Fruit fly (Drosophila melanogaster): Measurements from ENCODE around the gene mtDNA-helicase.

Gene mtDNA-helicase

DNA sequence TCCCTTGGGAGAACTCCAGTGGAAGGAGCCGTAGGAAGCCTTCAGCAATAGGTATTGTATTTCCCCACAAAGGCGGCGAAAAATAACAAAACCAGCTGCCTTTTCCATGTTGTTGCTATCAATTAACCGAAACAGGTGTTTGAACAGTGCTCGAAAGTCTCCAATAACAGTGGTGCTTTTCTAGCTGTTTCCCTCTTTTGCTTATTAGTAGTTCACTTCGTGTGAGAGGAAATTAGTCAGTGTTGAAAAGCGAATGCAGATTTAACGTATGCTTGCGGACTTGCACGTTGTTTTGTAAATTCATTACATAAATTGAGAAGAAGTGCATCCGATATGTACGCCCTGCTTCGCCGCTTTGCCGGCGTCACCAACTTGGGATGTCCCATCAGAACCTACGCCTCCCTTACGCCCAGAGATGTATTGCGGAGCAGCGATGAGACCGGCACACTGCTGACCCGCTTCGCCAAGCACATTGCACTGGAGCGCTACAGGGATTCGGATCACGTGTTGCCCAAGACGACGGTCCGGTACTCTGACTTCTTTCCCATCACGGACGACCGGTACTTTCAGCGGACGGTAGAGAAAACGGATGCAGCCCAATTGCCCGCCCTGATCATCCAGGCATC, 45.5 kb upstream of the mtDNA-helicase start, which contains the start of the genes Datp and CG4619 (continued):
- peak; percentile 12 for TF ChIP-seq CG10654 (GFP tag; optimal IDR thresholded peaks at IDR 0.05)
- no peak for TF ChIP-seq luna (GFP tag; optimal IDR thresholded peaks at IDR 0.05)
- no peak for TF ChIP-seq abd-A (tag; optimal IDR thresholded peaks at IDR 0.05)
- TF ChIP-seq Doc2 (GFP tag; IDR thresholded peaks at IDR 0.05) = no peak
- TF ChIP-seq CG7839 (tag; optimal IDR thresholded peaks at IDR 0.05) = no peak
- TF ChIP-seq nau (GFP tag; optimal IDR thresholded peaks at IDR 0.05) = no peak
- no peak for TF ChIP-seq CG4707 (GFP tag; optimal IDR thresholded peaks at IDR 0.05)
- TF ChIP-seq pb (GFP tag; optimal IDR thresholded peaks at IDR 0.05) = no peak
- peak; percentile 65 for TF ChIP-seq ci (GFP tag; IDR thresholded peaks at IDR 0.05)
- peak; percentile 76 for TF ChIP-seq sens (GFP tag)
- no peak for TF ChIP-seq Stat92E (GFP tag; optimal IDR thresholded peaks at IDR 0.05)
- TF ChIP-seq pho (GFP tag; optimal IDR thresholded peaks at IDR 0.05) = peak; percentile 38
- TF ChIP-seq chif (GFP tag; optimal IDR thresholded peaks at IDR 0.05) = peak in 1 of 2 experiments; percentile 16
- TF ChIP-seq Poxn (GFP tag; IDR thresholded peaks at IDR 0.05) = no peak
- no peak for TF ChIP-seq BtbVII (GFP tag; optimal IDR thresholded peaks at IDR 0.05)
- peak; percentile 27 for TF ChIP-seq Side (GFP tag; optimal IDR thresholded peaks at IDR 0.05)
- TF ChIP-seq prd (optimal IDR thresholded peaks at IDR 0.05) = no peak
- peak; percentile 20; the same call in 1 of the 3 replicates for TF ChIP-seq prd (GFP tag; IDR thresholded peaks at IDR 0.05)
- peak; percentile 67 for TF ChIP-seq zen (tag; optimal IDR thresholded peaks at IDR 0.05)
- TF ChIP-seq CG31388 (GFP tag; optimal IDR thresholded peaks at IDR 0.05) = no peak
- peak; percentile 9 for TF ChIP-seq pfk (GFP tag; optimal IDR thresholded peaks at IDR 0.05)
- no peak for TF ChIP-seq sima (GFP tag; optimal IDR thresholded peaks at IDR 0.05)
- TF ChIP-seq CG4360 (GFP tag; IDR thresholded peaks at IDR 0.05) = peak; percentile 64
- no peak for TF ChIP-seq CG17359 (tag; optimal IDR thresholded peaks at IDR 0.05)
- TF ChIP-seq CG7745 (tag; optimal IDR thresholded peaks at IDR 0.05) = no peak
- no peak for TF ChIP-seq ash1 (GFP tag; optimal IDR thresholded peaks at IDR 0.05)
- no peak for TF ChIP-seq CG1792 (GFP tag; optimal IDR thresholded peaks at IDR 0.05)
- TF ChIP-seq schlank (tag; optimal IDR thresholded peaks at IDR 0.05) = no peak
- TF ChIP-seq az2 (GFP tag; optimal IDR thresholded peaks at IDR 0.05) = no peak
- no peak for TF ChIP-seq hth (optimal IDR thresholded peaks at IDR 0.05)
- no peak for TF ChIP-seq odd (GFP tag; optimal IDR thresholded peaks at IDR 0.05)
- no peak for TF ChIP-seq CG4328 (GFP tag; optimal IDR thresholded peaks at IDR 0.05)
- peak; percentile 31 for TF ChIP-seq Sin3A (optimal IDR thresholded peaks at IDR 0.05)
- TF ChIP-seq Oli (tag; optimal IDR thresholded peaks at IDR 0.05) = no peak
- TF ChIP-seq da (GFP tag; optimal IDR thresholded peaks at IDR 0.05) = peak; percentile 49
- TF ChIP-seq Nf-YB (GFP tag; optimal IDR thresholded peaks at IDR 0.05) = no peak
- TF ChIP-seq Lim3 (GFP tag; IDR thresholded peaks at IDR 0.05) = no peak
- TF ChIP-seq CG11085 (GFP tag; IDR thresholded peaks at IDR 0.05) = 0 out of 2 replicates have a peak, but pooled peaks have one; percentile 40
- TF ChIP-seq Ets65A (GFP tag) = peak; percentile 91
- TF ChIP-seq CG31365 (tag; optimal IDR thresholded peaks at IDR 0.05) = no peak
- TF ChIP-seq mirr (GFP tag; optimal IDR thresholded peaks at IDR 0.05) = peak; percentile 53
- no peak for TF ChIP-seq ap (GFP tag; IDR thresholded peaks at IDR 0.05)
- TF ChIP-seq kni (GFP tag; optimal IDR thresholded peaks at IDR 0.05) = peak; percentile 32
- no peak for TF ChIP-seq CG11696 (GFP tag; IDR thresholded peaks at IDR 0.05)
- TF ChIP-seq CG11398 (GFP tag; optimal IDR thresholded peaks at IDR 0.05) = no peak
- peak; percentile 54; the same call in 1 of the 2 replicates for TF ChIP-seq cas (GFP tag; IDR thresholded peaks at IDR 0.05)
- TF ChIP-seq Hr51 (GFP tag; optimal IDR thresholded peaks at IDR 0.05) = no peak
- TF ChIP-seq CG12744 (GFP tag; optimal IDR thresholded peaks at IDR 0.05) = no peak
- no peak for TF ChIP-seq CG16779 (GFP tag; IDR thresholded peaks at IDR 0.05)
- peak; percentile 23 for TF ChIP-seq CoRest (tag; optimal IDR thresholded peaks at IDR 0.05)
- TF ChIP-seq CG2120 (GFP tag; optimal IDR thresholded peaks at IDR 0.05) = peak; percentile 75
- no peak for TF ChIP-seq GATAe (GFP tag; conservative IDR thresholded peaks at IDR 0.05)

All from whole organism, embryonic.